Fruit fly (Drosophila melanogaster): Measurements from ENCODE around the gene Mpc1.

DNA sequence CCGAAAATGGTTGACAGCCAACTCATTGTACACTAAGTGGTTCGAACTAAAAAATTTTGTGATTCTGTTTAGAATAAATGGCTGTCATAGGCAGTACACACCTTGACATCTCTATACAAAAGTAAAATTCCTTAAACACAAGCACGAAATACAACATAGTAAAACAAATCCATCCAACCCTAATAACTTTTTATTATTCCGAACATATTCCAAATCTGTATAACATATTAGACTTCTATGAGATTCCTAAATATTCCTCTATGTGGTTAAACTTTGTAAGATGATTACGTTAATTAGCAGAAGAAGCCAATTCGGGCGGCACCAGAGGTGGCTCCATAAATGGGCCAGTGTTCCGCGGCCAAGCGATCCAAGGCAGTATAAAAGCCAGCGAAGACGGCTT is 26.3 kb downstream of the Mpc1 start, which contains the start of gene CG14294:
- TF ChIP-seq CG8478 (optimal IDR thresholded peaks at IDR 0.05), result no peak
- no peak for TF ChIP-seq CTCF (optimal IDR thresholded peaks at IDR 0.05)
